Worm (Caenorhabditis elegans) whole organism, early embryonic: ENCODE measurements around the gene lmp-2.

Experiments used
- B0310.2 ChIP-seq: sonication (generic microtip); optimal IDR thresholded peaks from 2 replicates; lab custom pipeline; 2016; ENCODE audit warnings: mild to moderate bottlenecking, missing genetic modification characterization, missing compliant biosample characterization
- F13C5.2 ChIP-seq: sonication (generic microtip); optimal IDR thresholded peaks from 2 replicates; lab custom pipeline; 2017; ENCODE audit warnings: mild to moderate bottlenecking, missing genetic modification characterization, inconsistent platforms, missing compliant biosample characterization
- aly-1 ChIP-seq: sonication (generic microtip); optimal IDR thresholded peaks from 2 replicates; lab custom pipeline; 2016; ENCODE audit warnings: missing genetic modification characterization, missing compliant biosample characterization
- ama-1 ChIP-seq: fragments of 150-350 bp; optimal IDR thresholded peaks from 2 replicates; lab custom pipeline; 2014
- ceh-13 ChIP-seq: fragments of 200-800 bp; sonication (Bioruptor generic); optimal IDR thresholded peaks from 2 replicates; lab custom pipeline; 2018; ENCODE audit warnings: mild to moderate bottlenecking, missing genetic modification characterization, missing compliant biosample characterization
- ceh-36 ChIP-seq: sonication (generic microtip); optimal IDR thresholded peaks from 2 replicates; lab custom pipeline; 2016; ENCODE audit warnings: missing genetic modification characterization, inconsistent platforms, missing compliant biosample characterization
- ets-7 ChIP-seq: sonication (generic microtip); optimal IDR thresholded peaks from 2 replicates; lab custom pipeline; 2016; ENCODE audit warnings: missing genotype, missing genetic modification characterization, missing compliant biosample characterization
- flt-1 ChIP-seq: fragments of 200-800 bp; sonication (Bioruptor generic); IDR thresholded peaks from 2 replicates; pipeline ENCODE4 v1.3.6; 2022; ENCODE audit warnings: missing genetic modification characterization, missing compliant biosample characterization
- hmbx-1 ChIP-seq: sonication (generic microtip); optimal IDR thresholded peaks from 2 replicates; lab custom pipeline; 2016; ENCODE audit warnings: mild to moderate bottlenecking, missing genetic modification characterization, missing compliant biosample characterization
- hmg-4 ChIP-seq: fragments of 200-800 bp; sonication (Bioruptor generic); optimal IDR thresholded peaks from 2 replicates; lab custom pipeline; 2018; ENCODE audit warnings: mild to moderate bottlenecking, missing genetic modification characterization, missing compliant biosample characterization
- hnd-1 ChIP-seq: sonication (generic microtip); optimal IDR thresholded peaks from 2 replicates; lab custom pipeline; 2016; ENCODE audit warnings: missing genetic modification characterization, missing compliant biosample characterization
- pes-1 ChIP-seq: fragments of 200-800 bp; sonication (Bioruptor generic); IDR thresholded peaks from 2 replicates; pipeline ENCODE4 v1.3.6; 2022; ENCODE audit warnings: missing genetic modification reagents, missing genetic modification characterization, missing compliant biosample characterization
- scrt-1 ChIP-seq: fragments of 200-800 bp; sonication (Bioruptor generic); IDR thresholded peaks from 2 replicates; pipeline ENCODE4 v1.3.6; 2022; ENCODE audit warnings: missing genetic modification characterization, missing compliant biosample characterization
- sea-1 ChIP-seq: fragments of 200-800 bp; sonication (Bioruptor generic); conservative IDR thresholded peaks from 2 replicates; pipeline ENCODE4 v1.3.6; 2022; ENCODE audit warnings: missing genetic modification characterization, missing compliant biosample characterization
- tbx-11 ChIP-seq: fragments of 200-800 bp; sonication (Bioruptor generic); IDR thresholded peaks from 2 replicates; pipeline ENCODE4 v1.3.6; 2022; ENCODE audit warnings: missing genetic modification characterization, missing compliant biosample characterization
- tbx-37 ChIP-seq: fragments of 200-800 bp; sonication (Bioruptor generic); conservative IDR thresholded peaks from 2 replicates; pipeline ENCODE4 v1.3.6; 2022; ENCODE audit warnings: missing genetic modification reagents, missing genetic modification characterization, missing compliant biosample characterization
- tra-4 ChIP-seq: sonication (generic microtip); optimal IDR thresholded peaks from 2 replicates; lab custom pipeline; 2017; ENCODE audit warnings: missing genetic modification characterization, missing compliant biosample characterization

lmp-2 gene

ce11 chrX:1110723-1111122 lies 14.7 kb upstream of the lmp-2 start:
- no peak for TF ChIP-seq aly-1 (tag; lab: Kevin White, UChicago)
- TF ChIP-seq tbx-11 (GFP tag; lab: Robert Waterston, UW), result no peak
- no peak for TF ChIP-seq tbx-37 (GFP tag; lab: Robert Waterston, UW)
- no peak for TF ChIP-seq scrt-1 (GFP tag; lab: Robert Waterston, UW)
- TF ChIP-seq F13C5.2 (tag; lab: Kevin White, UChicago), result no peak
- no peak for TF ChIP-seq ets-7

DNA sequence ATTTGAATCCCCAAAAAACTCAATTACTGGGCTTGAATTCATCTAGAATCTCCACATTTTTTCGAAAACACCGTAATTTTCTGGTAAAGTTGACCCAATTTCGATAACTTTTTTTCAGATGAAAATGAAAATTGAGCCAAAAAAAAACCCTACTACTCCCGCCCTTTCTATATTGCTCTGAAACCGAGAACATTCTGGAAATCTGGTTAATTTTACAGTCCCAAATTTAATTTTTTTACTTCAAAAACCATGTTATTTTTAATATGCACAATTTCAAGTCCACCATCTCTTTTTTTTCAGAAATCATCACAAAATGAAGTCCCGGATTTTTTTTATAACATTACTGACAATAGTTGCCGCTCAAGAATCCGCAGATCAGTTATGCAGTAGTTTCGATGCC lies 13.8 kb upstream of the lmp-2 start, which contains the start of gene C05D9.3:
Gene C05D9.3, plus strand, starts transcription at position 301 of the 400 bp plus-strand sequence.
- TF ChIP-seq F13C5.2 (tag; lab: Kevin White, UChicago) (no peak), hnd-1 (tag; lab: Kevin White, UChicago) (no peak), pes-1 (GFP tag; lab: Robert Waterston, UW) (no peak), scrt-1 (GFP tag; lab: Robert Waterston, UW) (no peak), aly-1 (tag; lab: Kevin White, UChicago) (no peak), ets-7 (no peak), tbx-37 (GFP tag; lab: Robert Waterston, UW) (no peak), hmg-4 (no peak), sea-1 (GFP tag; lab: Robert Waterston, UW) (no peak), ceh-13 (GFP tag; lab: Kevin White, UChicago) (no peak), ceh-36 (no peak), ama-1 (no peak), tbx-11 (GFP tag; lab: Robert Waterston, UW) (no peak), tra-4 (tag; lab: Kevin White, UChicago) (no peak), hmbx-1 (tag; lab: Kevin White, UChicago) (no peak), flt-1 (no peak), B0310.2 (tag; lab: Kevin White, UChicago) (no peak)

- TF ChIP-seq ceh-13 (GFP tag; lab: Kevin White, UChicago), result no peak
Observed at ce11 chrX:1115207-1115606, 10.2 kb upstream of the lmp-2 start.

DNA sequence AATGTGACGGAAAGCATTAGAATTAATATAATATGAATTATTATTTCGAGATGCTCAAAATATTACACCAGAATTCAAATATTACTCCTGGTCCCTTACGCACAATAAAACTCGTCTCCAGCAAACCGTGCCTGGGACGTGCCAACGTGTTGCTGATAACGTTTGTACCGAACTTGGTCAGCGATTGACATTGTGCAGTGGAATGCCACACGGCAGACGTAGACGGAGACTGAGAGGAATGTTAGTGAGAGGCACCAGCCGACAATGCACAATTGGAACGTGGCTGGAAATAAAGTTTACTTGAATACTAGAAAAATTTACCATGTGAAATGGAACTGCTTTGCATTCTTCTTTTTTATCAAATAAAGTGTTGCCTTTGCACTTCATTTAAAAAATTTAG lies 8.2 kb upstream of the lmp-2 start:
- no peak for TF ChIP-seq hmg-4
- TF ChIP-seq tbx-11 (GFP tag; lab: Robert Waterston, UW), result no peak
- no peak for TF ChIP-seq tra-4 (tag; lab: Kevin White, UChicago)
- no peak for TF ChIP-seq flt-1
- no peak for TF ChIP-seq hnd-1 (tag; lab: Kevin White, UChicago)
- TF ChIP-seq aly-1 (tag; lab: Kevin White, UChicago), result no peak
- no peak for TF ChIP-seq ceh-13 (GFP tag; lab: Kevin White, UChicago)

DNA sequence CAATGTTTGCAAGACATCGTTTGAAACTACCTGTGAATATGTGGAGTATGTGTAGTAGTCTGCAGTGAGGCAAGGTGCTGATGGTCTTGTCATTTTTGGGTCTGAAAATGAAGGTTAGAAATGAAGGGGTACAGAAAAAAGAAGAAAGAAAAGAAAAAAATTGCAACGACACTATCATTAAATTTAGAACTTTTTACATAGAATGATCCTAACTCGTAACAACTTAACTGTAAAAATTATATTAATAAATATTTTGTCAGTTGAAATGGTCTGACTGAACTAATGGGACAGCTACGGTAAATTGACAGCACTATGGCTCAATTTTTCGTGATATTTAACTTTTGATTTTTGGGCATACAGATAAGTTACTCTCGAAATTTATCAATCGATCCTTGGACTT lies 6.1 kb upstream of the lmp-2 start, which contains the start of gene C05D9.7:
Gene C05D9.7, minus strand, starts transcription at position 101 of the 400 bp plus-strand sequence.
- TF ChIP-seq scrt-1 (GFP tag; lab: Robert Waterston, UW) (no peak), hmbx-1 (tag; lab: Kevin White, UChicago) (no peak), ama-1 (no peak), tbx-11 (GFP tag; lab: Robert Waterston, UW) (no peak), tbx-37 (GFP tag; lab: Robert Waterston, UW) (no peak), sea-1 (GFP tag; lab: Robert Waterston, UW) (no peak), F13C5.2 (tag; lab: Kevin White, UChicago) (no peak), ets-7 (no peak), aly-1 (tag; lab: Kevin White, UChicago) (no peak), hmg-4 (no peak), hnd-1 (tag; lab: Kevin White, UChicago) (no peak), B0310.2 (tag; lab: Kevin White, UChicago) (no peak), tra-4 (tag; lab: Kevin White, UChicago) (no peak), ceh-13 (GFP tag; lab: Kevin White, UChicago) (no peak), ceh-36 (no peak), flt-1 (no peak)

- TF ChIP-seq tra-4 (tag; lab: Kevin White, UChicago) (no peak), ceh-36 (no peak), F13C5.2 (tag; lab: Kevin White, UChicago) (peak; percentile 54), hmg-4 (peak; percentile 76), flt-1 (peak; percentile 19; the same call in 1 of the 2 replicates), scrt-1 (GFP tag; lab: Robert Waterston, UW) (0 out of 2 replicates have a peak, but pooled peaks have one; percentile 49), sea-1 (GFP tag; lab: Robert Waterston, UW) (no peak), aly-1 (tag; lab: Kevin White, UChicago) (peak; percentile 72)
Observed at ce11 chrX:1120326-1120725, 5.1 kb upstream of the lmp-2 start.

DNA sequence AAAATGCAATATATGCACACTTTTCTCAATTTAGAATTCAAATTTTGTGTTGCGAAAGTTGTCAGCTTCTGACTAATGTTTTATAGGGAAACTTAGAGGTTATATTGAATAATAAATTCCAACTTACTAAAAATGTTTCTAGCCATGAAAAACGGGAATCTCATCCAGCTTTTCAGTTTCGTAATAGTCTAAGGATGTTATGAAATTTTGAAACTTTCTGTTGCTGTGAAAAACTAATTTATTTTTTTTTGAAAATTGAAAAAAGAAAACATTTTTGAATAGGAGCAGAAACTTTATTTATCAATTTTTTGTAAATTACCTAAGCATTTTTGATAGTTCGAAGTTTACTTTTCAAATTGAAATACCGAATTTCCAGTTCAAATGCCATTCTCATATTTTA lies 3.8 kb upstream of the lmp-2 start:
- TF ChIP-seq tra-4 (tag; lab: Kevin White, UChicago), result no peak

DNA sequence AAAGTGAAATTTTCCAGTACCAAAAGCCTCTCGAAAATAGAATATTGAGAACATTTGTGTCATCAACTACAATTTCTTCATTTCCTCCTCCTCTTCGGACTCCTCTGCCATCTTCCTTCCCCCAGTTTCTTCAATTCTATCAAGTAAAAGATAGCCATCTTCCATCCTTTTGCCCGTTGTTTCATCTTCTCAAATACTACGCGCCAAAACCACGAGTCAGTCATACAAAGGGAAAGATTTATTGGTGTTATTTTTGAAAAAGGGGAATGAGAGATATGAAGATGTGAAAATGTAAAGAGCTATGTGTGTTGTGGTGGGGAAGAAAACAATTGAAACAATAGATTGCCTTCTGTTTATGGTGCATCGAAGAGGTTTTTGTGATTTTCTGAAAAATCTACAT lies 3.2 kb upstream of the lmp-2 start:
- TF ChIP-seq ets-7, result no peak
- no peak for TF ChIP-seq flt-1
- no peak for TF ChIP-seq pes-1 (GFP tag; lab: Robert Waterston, UW)
- no peak for TF ChIP-seq tra-4 (tag; lab: Kevin White, UChicago)
- no peak for TF ChIP-seq hnd-1 (tag; lab: Kevin White, UChicago)
- TF ChIP-seq ceh-13 (GFP tag; lab: Kevin White, UChicago), result no peak
- no peak for TF ChIP-seq hmg-4
- no peak for TF ChIP-seq tbx-37 (GFP tag; lab: Robert Waterston, UW)
- no peak for TF ChIP-seq ceh-36
- TF ChIP-seq hmbx-1 (tag; lab: Kevin White, UChicago), result no peak
- TF ChIP-seq F13C5.2 (tag; lab: Kevin White, UChicago), result no peak
- TF ChIP-seq sea-1 (GFP tag; lab: Robert Waterston, UW), result no peak
- TF ChIP-seq B0310.2 (tag; lab: Kevin White, UChicago), result no peak
- TF ChIP-seq aly-1 (tag; lab: Kevin White, UChicago), result no peak
- TF ChIP-seq ama-1, result no peak
- TF ChIP-seq scrt-1 (GFP tag; lab: Robert Waterston, UW), result no peak
- no peak for TF ChIP-seq tbx-11 (GFP tag; lab: Robert Waterston, UW)
